Worm (Caenorhabditis elegans) whole organism, dauer: Measurements from ENCODE around the gene cdr-7.

Experiments
- unc-62 ChIP-seq: sonication (generic microtip); optimal IDR thresholded peaks from 2 replicates; lab custom pipeline; 2017; ENCODE audit warnings: missing biosample characterization, missing genetic modification reagents, missing genetic modification characterization

Gene cdr-7

ce11 chrV:12411909-12412308 is at the start of gene cdr-7:
TSS of gene cdr-7 (minus strand) at chrV:12412113.
- TF ChIP-seq unc-62 (GFP tag; lab: Kevin White, UChicago) = no peak

- TF ChIP-seq unc-62 (GFP tag; lab: Kevin White, UChicago) = no peak
Measured at ce11 chrV:12460583-12460982, 48.7 kb upstream of the cdr-7 start.

ce11 chrV:12455695-12456094 is 43.8 kb upstream of the cdr-7 start:
- TF ChIP-seq unc-62 (GFP tag; lab: Kevin White, UChicago) = no peak

- TF ChIP-seq unc-62 (GFP tag; lab: Kevin White, UChicago) = no peak
Measured at ce11 chrV:12450441-12450840, 38.5 kb upstream of the cdr-7 start, which contains the start of gene F28C1.1. TSS of gene F28C1.1 (plus strand) at chrV:12450805.

ce11 chrV:12449902-12450301 is 38.0 kb upstream of the cdr-7 start, which contains the start of gene C54D10.10:
TSS of gene C54D10.10 (minus strand) at chrV:12450002.
- no peak for TF ChIP-seq unc-62 (GFP tag; lab: Kevin White, UChicago)

ce11 chrV:12446895-12447294 is 35.0 kb upstream of the cdr-7 start, which contains the start of the genes pals-38 and C54D10.9:
TSS of gene pals-38 (minus strand) at chrV:12446995.
TSS of gene C54D10.9 (plus strand) at chrV:12447153.
- TF ChIP-seq unc-62 (GFP tag; lab: Kevin White, UChicago) = no peak

ce11 chrV:12443754-12444153 is 31.8 kb upstream of the cdr-7 start, which contains the start of gene pals-39:
TSS of gene pals-39 (minus strand) at chrV:12443854.
- TF ChIP-seq unc-62 (GFP tag; lab: Kevin White, UChicago) = no peak

- no peak for TF ChIP-seq unc-62 (GFP tag; lab: Kevin White, UChicago)
Measured at ce11 chrV:12441420-12441819, 29.5 kb upstream of the cdr-7 start, which contains the start of gene pals-37. TSS of gene pals-37 (minus strand) at chrV:12441520.

- no peak for TF ChIP-seq unc-62 (GFP tag; lab: Kevin White, UChicago)
Measured at ce11 chrV:12433717-12434116, 21.8 kb upstream of the cdr-7 start, which contains the start of gene srh-25. TSS of gene srh-25 (minus strand) at chrV:12433817.

ce11 chrV:12433105-12433504 is 21.2 kb upstream of the cdr-7 start:
- TF ChIP-seq unc-62 (GFP tag; lab: Kevin White, UChicago) = no peak

- TF ChIP-seq unc-62 (GFP tag; lab: Kevin White, UChicago) = no peak
Measured at ce11 chrV:12432111-12432510, 20.2 kb upstream of the cdr-7 start, which contains the start of gene C54D10.13. TSS of gene C54D10.13 (minus strand) at chrV:12432289.

ce11 chrV:12429039-12429438 is 17.1 kb upstream of the cdr-7 start, which contains the start of gene C54D10.5:
TSS of gene C54D10.5 (plus strand) at chrV:12429339.
- TF ChIP-seq unc-62 (GFP tag; lab: Kevin White, UChicago) = no peak

ce11 chrV:12427826-12428225 is 15.9 kb upstream of the cdr-7 start:
- no peak for TF ChIP-seq unc-62 (GFP tag; lab: Kevin White, UChicago)

- no peak for TF ChIP-seq unc-62 (GFP tag; lab: Kevin White, UChicago)
Measured at ce11 chrV:12421360-12421759, 9.4 kb upstream of the cdr-7 start.

ce11 chrV:12420843-12421242 is 8.9 kb upstream of the cdr-7 start, which contains the start of gene C54D10.4:
TSS of gene C54D10.4 (minus strand) at chrV:12420943.
- TF ChIP-seq unc-62 (GFP tag; lab: Kevin White, UChicago) = no peak

ce11 chrV:12418292-12418691 is 6.4 kb upstream of the cdr-7 start, which contains the start of gene C54D10.3:
TSS of gene C54D10.3 (plus strand) at chrV:12418592.
- TF ChIP-seq unc-62 (GFP tag; lab: Kevin White, UChicago) = no peak

- no peak for TF ChIP-seq unc-62 (GFP tag; lab: Kevin White, UChicago)
Measured at ce11 chrV:12417277-12417676, 5.4 kb upstream of the cdr-7 start, which contains the start of gene cdr-3. TSS of gene cdr-3 (minus strand) at chrV:12417377.
